Worm (Caenorhabditis elegans): Measurements from ENCODE around the gene C17H12.10.

The C17H12.10 gene

ce11 chrIV:6790438-6791124 lies 16.0 kb upstream of the C17H12.10 start, which contains the start of the genes C17H12.2 and vha-8 (continued):
- TF ChIP-seq sea-2 (GFP tag; IDR thresholded peaks at IDR 0.05) (no peak), ceh-58 (GFP tag; IDR thresholded peaks at IDR 0.05) (no peak), chd-7 (tag; optimal IDR thresholded peaks at IDR 0.05) (peak; percentile 46), C06A6.2 (GFP tag; conservative IDR thresholded peaks at IDR 0.05) (0 out of 2 replicates have a peak, but pooled peaks have one; percentile 28), C17E4.6 (GFP tag; IDR thresholded peaks at IDR 0.05) (no peak), zfh-2 (GFP tag; conservative IDR thresholded peaks at IDR 0.05) (peak; percentile 55; the same call in 1 of the 2 replicates), tbp1 (GFP tag; optimal IDR thresholded peaks at IDR 0.05) (peak; percentile 48), F10E7.11 (tag; optimal IDR thresholded peaks at IDR 0.05) (no peak)

- TF ChIP-seq hlh-12 (tag; optimal IDR thresholded peaks at IDR 0.05) (no peak), F57A8.1 (GFP tag; optimal IDR thresholded peaks at IDR 0.05) (no peak), mcd-1 (GFP tag; IDR thresholded peaks at IDR 0.05) (peak; percentile 24; the same call in 1 of the 2 replicates), chd-7 (tag; optimal IDR thresholded peaks at IDR 0.05) (peak; percentile 60), zfh-2 (GFP tag; conservative IDR thresholded peaks at IDR 0.05) (peak; percentile 85; the same call in 1 of the 2 replicates), rcor-1 (GFP tag; IDR thresholded peaks at IDR 0.05) (peak; percentile 29; the same call in 1 of the 2 replicates), lin-26 (GFP tag; IDR thresholded peaks at IDR 0.05) (peak; percentile 36; the same call in 1 of the 2 replicates), snpc-3.4 (tag; optimal IDR thresholded peaks at IDR 0.05) (peak; percentile 75), rec-8 (tag; optimal IDR thresholded peaks at IDR 0.05) (no peak), madf-3 (GFP tag; IDR thresholded peaks at IDR 0.05) (peak; percentile 37; the same call in 1 of the 2 replicates), let-607 (tag; optimal IDR thresholded peaks at IDR 0.05) (peak; percentile 2 to 59), hlh-26 (GFP tag; conservative IDR thresholded peaks at IDR 0.05) (no peak), F10E7.11 (tag; optimal IDR thresholded peaks at IDR 0.05) (no peak), B0336.3 (GFP tag; IDR thresholded peaks at IDR 0.05) (0 out of 2 replicates have a peak, but pooled peaks have one; percentile 12), ztf-25 (GFP tag; IDR thresholded peaks at IDR 0.05) (no peak), Y79H2A.3 (GFP tag; conservative IDR thresholded peaks at IDR 0.05) (no peak), F49E8.2 (tag; optimal IDR thresholded peaks at IDR 0.05; ENCODE audit: insufficient read depth) (peak; percentile 76), nfyb-1 (GFP tag; IDR thresholded peaks at IDR 0.05) (peak; percentile 58), dox-1 (GFP tag; IDR thresholded peaks at IDR 0.05) (0 out of 2 replicates have a peak, but pooled peaks have one; percentile 30), ceh-40 (GFP tag; IDR thresholded peaks at IDR 0.05) (no peak), K12H6.12 (tag; optimal IDR thresholded peaks at IDR 0.05) (no peak), let-526 (GFP tag; IDR thresholded peaks at IDR 0.05) (no peak), repo-1 (tag; optimal IDR thresholded peaks at IDR 0.05) (peak; percentile 58), snpc-1.3 (tag; optimal IDR thresholded peaks at IDR 0.05; ENCODE audit: insufficient read depth) (no peak), Y56A3A.18 (GFP tag; IDR thresholded peaks at IDR 0.05) (0 out of 2 replicates have a peak, but pooled peaks have one; percentile 46), efl-1 (GFP tag; optimal IDR thresholded peaks at IDR 0.05) (no peak), aptf-2 (GFP tag; conservative IDR thresholded peaks at IDR 0.05) (no peak), nfya-1 (tag; optimal IDR thresholded peaks at IDR 0.05; ENCODE audit: borderline replicate concordance, insufficient read depth) (no peak), cebp-2 (GFP tag; IDR thresholded peaks at IDR 0.05) (peak; percentile 53; the same call in 1 of the 2 replicates), ZK185.1 (tag; optimal IDR thresholded peaks at IDR 0.05; ENCODE audit: poor library complexity, severe bottlenecking) (peak; percentile 50), Y95B8A.8 (GFP tag; IDR thresholded peaks at IDR 0.05) (0 out of 2 replicates have a peak, but pooled peaks have one; percentile 28), madf-6 (GFP tag; IDR thresholded peaks at IDR 0.05) (peak; percentile 45), ceh-79 (tag; optimal IDR thresholded peaks at IDR 0.05) (peak; percentile 50), hmg-1.2 (GFP tag; IDR thresholded peaks at IDR 0.05) (peak; percentile 64), sptf-2 (GFP tag; optimal IDR thresholded peaks at IDR 0.05) (no peak), T26A5.8 (tag; optimal IDR thresholded peaks at IDR 0.05) (no peak)
These were observed 14.0 kb upstream of the C17H12.10 start for ce11 chrIV:6792380-6793309.
